Fruit fly (Drosophila melanogaster) whole organism, embryonic: ENCODE results near the gene Pk34A.
A peak's percentile ranks its signal among the peaks of the same experiment; 100 is the strongest.

Source experiments
- Awh ChIP-seq: fragments of 200-800 bp; sonication (Bioruptor generic); IDR thresholded peaks from 2 replicates; pipeline ENCODE4, ENCODE4 v1.3.6; 2022; ENCODE audit warnings: missing biosample characterization, missing genetic modification characterization
- CG13287 ChIP-seq: fragments of 200-800 bp; sonication (Bioruptor generic); IDR thresholded peaks from 2 replicates; pipeline ENCODE4 v1.3.6; 2022; ENCODE audit warnings: missing biosample characterization, missing genetic modification characterization; ENCODE audit not compliant: partially characterized antibody
- CG13424 ChIP-seq: fragments of 200-800 bp; sonication (Bioruptor generic); optimal IDR thresholded peaks from 2 replicates; lab custom pipeline; 2019; ENCODE audit warnings: missing biosample characterization, mild to moderate bottlenecking, missing genetic modification characterization, moderate library complexity
- CG13894 ChIP-seq: fragments of 200-800 bp; sonication (Bioruptor generic); optimal IDR thresholded peaks from 3 replicates; lab custom pipeline; 2018; ENCODE audit warnings: missing biosample characterization, mild to moderate bottlenecking, missing genetic modification characterization, moderate library complexity
- CG14014 ChIP-seq: fragments of 200-800 bp; sonication (Bioruptor generic); IDR thresholded peaks from 2 replicates; pipeline ENCODE4 v1.3.6; 2022; ENCODE audit warnings: missing biosample characterization, missing genetic modification characterization
- CG14965 ChIP-seq: fragments of 200-800 bp; sonication (Bioruptor generic); optimal IDR thresholded peaks from 2 replicates; lab custom pipeline; 2016; ENCODE audit warnings: missing biosample characterization, missing genetic modification characterization, borderline replicate concordance
- CG15269 ChIP-seq: fragments of 200-800 bp; sonication (Bioruptor generic); optimal IDR thresholded peaks from 2 replicates; lab custom pipeline; 2018; ENCODE audit warnings: missing biosample characterization, mild to moderate bottlenecking, missing genetic modification characterization, moderate library complexity
- CG15479 ChIP-seq: fragments of 200-800 bp; sonication (Bioruptor generic); optimal IDR thresholded peaks from 3 replicates; lab custom pipeline; 2019; ENCODE audit warnings: missing biosample characterization, mild to moderate bottlenecking, missing genetic modification characterization, moderate library complexity
- CG32772 ChIP-seq: fragments of 200-800 bp; sonication (Bioruptor generic); IDR thresholded peaks from 2 replicates; pipeline ENCODE4 v1.3.6; 2022; ENCODE audit warnings: missing biosample characterization, missing genetic modification characterization
- CG34376 ChIP-seq: fragments of 200-800 bp; sonication (Bioruptor generic); optimal IDR thresholded peaks from 2 replicates; lab custom pipeline; 2018; ENCODE audit warnings: missing biosample characterization, mild to moderate bottlenecking, missing genetic modification characterization
- CG6175 ChIP-seq: fragments of 200-800 bp; sonication (Bioruptor generic); IDR thresholded peaks from 3 replicates; pipeline ENCODE4 v1.3.6; 2022; ENCODE audit warnings: missing biosample characterization, missing genetic modification characterization
- CG7745 ChIP-seq: fragments of 200-800 bp; sonication (Bioruptor generic); optimal IDR thresholded peaks from 2 replicates; lab custom pipeline; 2018; ENCODE audit warnings: missing biosample characterization, mild to moderate bottlenecking, missing genetic modification characterization, moderate library complexity
- Dbx ChIP-seq: fragments of 200-800 bp; sonication (Bioruptor generic); IDR thresholded peaks from 3 replicates; pipeline ENCODE4 v1.3.6; 2022; ENCODE audit warnings: missing biosample characterization, missing genetic modification characterization
- ERR ChIP-seq: fragments of 200-800 bp; sonication (Bioruptor generic); optimal IDR thresholded peaks from 2 replicates; lab custom pipeline; 2016; ENCODE audit warnings: missing biosample characterization, missing genetic modification characterization
- Ets65A ChIP-seq: fragments of 200-800 bp; sonication (Bioruptor generic); peaks from one replicate; lab custom pipeline; 2016; ENCODE audit warnings: missing biosample characterization, missing genetic modification characterization
- Hr78 ChIP-seq, 2 experiments: fragments of 200-800 bp in 1 of 2; fragments of >200 bp in 1 of 2; sonication (Bioruptor generic) in 1 of 2; optimal IDR thresholded peaks; 2 replicates each; lab custom pipeline; 2017 to 2019; ENCODE audit warnings: missing biosample characterization in 2 of 2, missing genetic modification characterization in 2 of 2, mild to moderate bottlenecking in 1 of 2, moderate library complexity in 1 of 2
- Med ChIP-seq: fragments of 200-800 bp; sonication (Bioruptor generic); peaks from one replicate; lab custom pipeline; 2016; ENCODE audit warnings: missing biosample characterization, missing genetic modification characterization, mild to moderate bottlenecking, inconsistent platforms, moderate library complexity
- NfI ChIP-seq: fragments of 200-800 bp; sonication (Bioruptor generic); optimal IDR thresholded peaks from 3 replicates; lab custom pipeline; 2018; ENCODE audit warnings: missing biosample characterization, mild to moderate bottlenecking, missing genetic modification characterization, moderate library complexity
- Pdp1 ChIP-seq, 2 experiments: fragments of 200-800 bp; sonication (Bioruptor generic); optimal IDR thresholded peaks; 3 replicates each; lab custom pipeline; 2016; ENCODE audit warnings: missing biosample characterization in 2 of 2, missing genetic modification characterization in 2 of 2, mild to moderate bottlenecking in 1 of 2, moderate library complexity in 1 of 2
- Ptx1 ChIP-seq: fragments of 200-800 bp; sonication (Bioruptor generic); IDR thresholded peaks from 2 replicates; pipeline ENCODE4 v1.3.6; 2022; ENCODE audit warnings: missing biosample characterization, missing genetic modification characterization
- Rfx ChIP-seq: fragments of 200-800 bp; sonication (Bioruptor generic); IDR thresholded peaks from 2 replicates; pipeline ENCODE4 v1.3.6; 2022; ENCODE audit warnings: missing biosample characterization, missing genetic modification characterization
- Trl ChIP-seq, 3 experiments: fragments of >200 bp in 2 of 3; fragments of 200-800 bp in 1 of 3; sonication (Bioruptor generic) in 1 of 3; optimal IDR thresholded peaks; 2 replicates in 1 of 3; 3 replicates in 2 of 3; lab custom pipeline; 2016 to 2017; ENCODE audit warnings: missing biosample characterization in 1 of 3, missing genetic modification characterization in 1 of 3
- amos ChIP-seq: fragments of 200-800 bp; sonication (Bioruptor generic); IDR thresholded peaks from 2 replicates; pipeline ENCODE4 v1.3.6; 2022; ENCODE audit warnings: missing biosample characterization, missing genetic modification characterization; ENCODE audit not compliant: partially characterized antibody
- ara ChIP-seq: fragments of 200-800 bp; sonication (Bioruptor generic); IDR thresholded peaks from 2 replicates; pipeline ENCODE4 v1.3.6; 2022; ENCODE audit warnings: missing biosample characterization, missing genetic modification characterization
- chinmo ChIP-seq: fragments of 200-800 bp; sonication (Bioruptor generic); IDR thresholded peaks from 4 replicates; pipeline ENCODE4 v1.3.6; 2022; ENCODE audit warnings: missing biosample characterization, missing genetic modification characterization; ENCODE audit not compliant: partially characterized antibody
- crol ChIP-seq: fragments of 200-800 bp; sonication (Bioruptor generic); IDR thresholded peaks from 2 replicates; pipeline ENCODE4 v1.3.6; 2022; ENCODE audit warnings: missing biosample characterization, missing genetic modification characterization
- cwo ChIP-seq: fragments of 200-800 bp; sonication (Bioruptor generic); optimal IDR thresholded peaks from 3 replicates; lab custom pipeline; 2017; ENCODE audit warnings: missing biosample characterization, missing genetic modification characterization, mild to moderate bottlenecking, moderate library complexity, missing genetic modification reagents
- dysf ChIP-seq: fragments of 200-800 bp; sonication (Bioruptor generic); IDR thresholded peaks from 3 replicates; pipeline ENCODE4 v1.3.6; 2022; ENCODE audit warnings: missing biosample characterization, missing genetic modification characterization
- gfzf ChIP-seq: fragments of 200-800 bp; sonication (Bioruptor generic); optimal IDR thresholded peaks from 2 replicates; lab custom pipeline; 2016; ENCODE audit warnings: missing biosample characterization, mild to moderate bottlenecking, missing genetic modification characterization, moderate library complexity
- her ChIP-seq: fragments of 200-800 bp; sonication (Bioruptor generic); optimal IDR thresholded peaks from 2 replicates; lab custom pipeline; 2016; ENCODE audit warnings: missing biosample characterization, missing genetic modification characterization
- kah ChIP-seq: fragments of 200-800 bp; sonication (Bioruptor generic); optimal IDR thresholded peaks from 2 replicates; lab custom pipeline; 2018; ENCODE audit warnings: missing biosample characterization, mild to moderate bottlenecking, missing genetic modification characterization
- lab ChIP-seq: fragments of 200-800 bp; sonication (Bioruptor generic); optimal IDR thresholded peaks from 3 replicates; lab custom pipeline; 2017; ENCODE audit warnings: missing biosample characterization, missing genetic modification characterization, mild to moderate bottlenecking, moderate library complexity, missing genetic modification reagents
- luna ChIP-seq: fragments of 200-800 bp; sonication (Bioruptor generic); optimal IDR thresholded peaks from 2 replicates; lab custom pipeline; 2016; ENCODE audit warnings: missing biosample characterization, missing genetic modification characterization
- mirr ChIP-seq: fragments of 200-800 bp; sonication (Bioruptor generic); optimal IDR thresholded peaks from 3 replicates; lab custom pipeline; 2018; ENCODE audit warnings: missing biosample characterization, mild to moderate bottlenecking, missing genetic modification characterization
- nau ChIP-seq: fragments of 200-800 bp; sonication (Bioruptor generic); optimal IDR thresholded peaks from 3 replicates; lab custom pipeline; 2017; ENCODE audit warnings: missing biosample characterization, mild to moderate bottlenecking, missing genetic modification characterization, missing genetic modification reagents
- psq ChIP-seq: fragments of 200-800 bp; sonication (Bioruptor generic); optimal IDR thresholded peaks from 2 replicates; lab custom pipeline; 2017; ENCODE audit warnings: missing biosample characterization, missing genetic modification characterization
- sug ChIP-seq: fragments of 200-800 bp; optimal IDR thresholded peaks from 2 replicates; lab custom pipeline; 2019; ENCODE audit warnings: missing biosample characterization, mild to moderate bottlenecking, missing genetic modification characterization, moderate library complexity
- tin ChIP-seq: fragments of 200-800 bp; sonication (Bioruptor generic); optimal IDR thresholded peaks from 3 replicates; lab custom pipeline; 2016; ENCODE audit warnings: missing biosample characterization, missing genetic modification characterization
- trem ChIP-seq: fragments of 200-800 bp; optimal IDR thresholded peaks from 3 replicates; lab custom pipeline; 2019; ENCODE audit warnings: missing biosample characterization, mild to moderate bottlenecking, missing genetic modification characterization, moderate library complexity

Gene Pk34A

DNA sequence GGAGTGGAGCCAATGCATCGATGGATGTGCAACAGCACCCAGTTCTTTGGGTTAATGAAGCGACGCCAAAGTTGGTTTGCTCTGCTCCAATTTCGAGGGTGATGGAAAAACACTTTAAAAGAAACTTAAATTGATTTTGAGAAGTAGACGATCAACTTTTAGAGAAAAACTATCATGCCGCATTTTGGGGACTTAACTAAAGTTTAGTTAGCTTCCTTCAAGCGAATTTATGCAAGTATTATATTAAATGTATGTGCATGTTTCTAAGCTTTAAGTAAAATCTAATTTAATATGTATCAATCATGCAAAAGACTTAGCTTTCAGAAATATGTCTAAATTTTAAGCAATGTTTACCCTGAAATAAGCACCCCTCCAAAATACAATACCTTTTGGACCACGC lies 28.3 kb upstream of the Pk34A start, which contains the start of gene CG5122:
TSS of gene CG5122 (plus strand) at position 301 of the 400 bp plus-strand sequence.
- TF ChIP-seq Ets65A (GFP tag; lab: Kevin White, UChicago) = peak; percentile 57
- no peak for TF ChIP-seq CG14965 (GFP tag; lab: Kevin White, UChicago)
- TF ChIP-seq luna (GFP tag; lab: Kevin White, UChicago) = no peak

- TF ChIP-seq crol (0 out of 2 replicates have a peak, but pooled peaks have one; percentile 27), tin (GFP tag; lab: Kevin White, UChicago) (no peak), ara (GFP tag; lab: Robert Waterston, UW) (no peak), cwo (peak; percentile 51), CG13287 (GFP tag; lab: Robert Waterston, UW) (no peak), chinmo (GFP tag; lab: Robert Waterston, UW) (0 out of 4 replicates have a peak, but pooled peaks have one; percentile 48), Awh (GFP tag; lab: Robert Waterston, UW) (0 out of 2 replicates have a peak, but pooled peaks have one; percentile 11), Ptx1 (GFP tag; lab: Robert Waterston, UW) (0 out of 2 replicates have a peak, but pooled peaks have one; percentile 9), CG13424 (tag; lab: Kevin White, UChicago) (no peak), Dbx (GFP tag; lab: Robert Waterston, UW) (0 out of 3 replicates have a peak, but pooled peaks have one; percentile 28)
Observed at dm6 chr2L:13135929-13136328, 22.7 kb upstream of the Pk34A start.

DNA sequence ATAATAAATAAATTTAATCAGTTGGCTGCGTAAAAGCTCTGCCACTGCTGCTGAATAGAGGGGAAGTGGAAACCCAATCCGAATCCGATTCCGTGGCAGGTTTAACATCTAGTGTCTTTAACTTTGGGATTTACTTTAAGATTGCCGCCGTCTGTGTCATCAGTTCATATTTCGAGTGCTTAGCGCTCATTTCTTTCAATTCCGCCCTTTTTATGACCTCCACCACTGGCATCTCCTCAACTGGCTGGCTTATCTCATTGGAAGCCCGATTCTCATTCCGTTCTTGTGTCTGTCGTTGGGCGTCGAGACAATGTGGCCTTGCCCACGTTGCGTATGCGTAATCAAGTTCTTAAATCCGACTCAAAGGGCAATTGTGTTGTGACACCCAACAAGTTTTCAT lies 17.7 kb upstream of the Pk34A start:
- TF ChIP-seq nau (GFP tag; lab: Kevin White, UChicago) = no peak
- TF ChIP-seq CG7745 (tag; lab: Kevin White, UChicago) = no peak
- TF ChIP-seq her (GFP tag; lab: Kevin White, UChicago) = no peak
- TF ChIP-seq sug (tag; lab: Kevin White, UChicago) = peak; percentile 36
- no peak for TF ChIP-seq gfzf (GFP tag; lab: Kevin White, UChicago)
- TF ChIP-seq mirr (GFP tag; lab: Kevin White, UChicago) = no peak
- no peak for TF ChIP-seq amos
- TF ChIP-seq Med (GFP tag; lab: Kevin White, UChicago) = peak; percentile 61
- peak in 1 of 2 experiments; percentile 12 for TF ChIP-seq Hr78 (GFP tag; optimal IDR thresholded peaks at IDR 0.05; lab: Kevin White, UChicago)
- TF ChIP-seq Rfx = no peak
- no peak for TF ChIP-seq CG13894
- 0 out of 3 replicates have a peak, but pooled peaks have one; percentile 22 for TF ChIP-seq CG6175 (GFP tag; lab: Robert Waterston, UW)
- TF ChIP-seq dysf (GFP tag; lab: Robert Waterston, UW) = 0 out of 3 replicates have a peak, but pooled peaks have one; percentile 13
- no peak for TF ChIP-seq Trl (optimal IDR thresholded peaks at IDR 0.05; lab: Kevin White, UChicago)
- no peak for TF ChIP-seq Trl (GFP tag; optimal IDR thresholded peaks at IDR 0.05; lab: Kevin White, UChicago)
- no peak for TF ChIP-seq kah (GFP tag; lab: Kevin White, UChicago)
- TF ChIP-seq CG32772 (GFP tag; lab: Robert Waterston, UW) = no peak
- TF ChIP-seq CG14014 = no peak
- peak; percentile 7 for TF ChIP-seq ERR
- TF ChIP-seq lab = peak; percentile 22
- TF ChIP-seq CG15269 (tag; lab: Kevin White, UChicago) = no peak
- TF ChIP-seq trem (tag; lab: Kevin White, UChicago) = no peak
- TF ChIP-seq NfI = no peak
- peak in 1 of 2 experiments; percentile 69 for TF ChIP-seq Pdp1 (GFP tag; optimal IDR thresholded peaks at IDR 0.05; lab: Kevin White, UChicago)
- TF ChIP-seq psq (GFP tag; lab: Kevin White, UChicago) = no peak
- TF ChIP-seq CG15479 (GFP tag; lab: Kevin White, UChicago) = no peak
- peak; percentile 67 for TF ChIP-seq CG34376 (GFP tag; lab: Kevin White, UChicago)
